Worm (Caenorhabditis elegans): ENCODE data around the gene hrpl-1.
A peak's percentile ranks its signal among the peaks of the same experiment; 100 is the strongest.

Gene hrpl-1

DNA sequence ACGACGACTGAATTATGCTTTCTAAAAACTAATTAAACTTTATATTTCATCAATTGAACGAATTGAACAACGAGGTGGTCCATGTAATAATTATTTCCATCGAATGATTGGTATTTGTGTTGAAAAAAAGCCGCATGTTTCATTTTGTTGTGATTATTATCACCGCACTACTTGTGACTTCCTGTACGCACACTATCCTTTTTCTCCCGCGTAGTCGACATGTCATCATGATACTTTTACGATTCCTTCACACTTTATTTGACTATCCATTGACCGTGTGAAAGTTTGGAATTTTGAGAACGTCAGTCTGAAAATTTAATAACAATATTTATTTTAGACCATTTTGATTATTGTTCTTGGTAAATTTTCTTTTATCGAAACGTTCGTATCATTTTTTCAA lies 29.1 kb downstream of the hrpl-1 start, which contains the start of gene F22D3.4 (continued):
- TF ChIP-seq nhr-42 (GFP tag; IDR thresholded peaks at IDR 0.05) (no peak), ceh-62 (tag; optimal IDR thresholded peaks at IDR 0.05) (no peak), php-3 (GFP tag; IDR thresholded peaks at IDR 0.05) (0 out of 2 replicates have a peak, but pooled peaks have one; percentile 12), arid-1 (GFP tag; conservative IDR thresholded peaks at IDR 0.05) (no peak), tra-1 (GFP tag; IDR thresholded peaks at IDR 0.05) (no peak)

DNA sequence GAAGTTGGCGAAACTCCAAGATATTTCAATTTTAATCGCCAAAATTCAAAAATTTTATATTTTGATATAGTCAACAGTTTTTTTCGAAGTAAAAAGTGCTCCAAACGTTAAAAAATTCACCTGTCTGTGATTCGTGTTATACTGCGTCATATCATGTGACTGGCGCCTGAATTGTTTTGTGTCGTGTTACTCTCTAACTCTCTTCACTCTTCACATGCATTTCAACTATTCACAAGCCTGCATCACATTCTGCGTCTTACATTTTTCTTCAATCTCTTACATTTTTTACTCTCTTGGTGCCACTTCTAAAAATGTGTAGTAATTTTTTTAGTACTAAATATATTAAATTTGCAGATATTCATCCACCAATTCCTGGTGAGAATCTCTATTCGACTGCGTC lies 29.9 kb downstream of the hrpl-1 start, which contains the start of gene flcn-1:
Gene flcn-1, plus strand, starts transcription at position 348 of the 400 bp plus-strand sequence.
- TF ChIP-seq mxl-2 (GFP tag; conservative IDR thresholded peaks at IDR 0.05) (no peak), unc-62 (GFP tag; optimal IDR thresholded peaks at IDR 0.05 in 1 of 2) (peak in 1 of 2 experiments; percentile 50), unc-62 (tag; optimal IDR thresholded peaks at IDR 0.05) (no peak), Y5F2A.4 (GFP tag; optimal IDR thresholded peaks at IDR 0.05) (no peak), php-3 (GFP tag; IDR thresholded peaks at IDR 0.05) (no peak), F10B5.3 (tag; optimal IDR thresholded peaks at IDR 0.05) (no peak), F26F4.8 (GFP tag; conservative IDR thresholded peaks at IDR 0.05) (no peak), nhr-111 (GFP tag; optimal IDR thresholded peaks at IDR 0.05) (no peak), ZK337.2 (GFP tag; IDR thresholded peaks at IDR 0.05) (no peak), F37D6.2 (tag; optimal IDR thresholded peaks at IDR 0.05) (no peak), daf-19 (GFP tag; conservative IDR thresholded peaks at IDR 0.05) (no peak), zip-11 (GFP tag; IDR thresholded peaks at IDR 0.05) (no peak), nhr-41 (GFP tag; IDR thresholded peaks at IDR 0.05) (no peak), dve-1 (tag; optimal IDR thresholded peaks at IDR 0.05; ENCODE audit: insufficient read depth) (peak; percentile 56), ztf-7 (tag; optimal IDR thresholded peaks at IDR 0.05) (peak; percentile 51), zfp-2 (tag; optimal IDR thresholded peaks at IDR 0.05) (no peak), attf-4 (tag; optimal IDR thresholded peaks at IDR 0.05) (no peak), jun-1 (tag; optimal IDR thresholded peaks at IDR 0.05) (no peak), zfp-3 (GFP tag; conservative IDR thresholded peaks at IDR 0.05) (no peak), mdt-29 (GFP tag; IDR thresholded peaks at IDR 0.05) (no peak), egl-27 (tag; optimal IDR thresholded peaks at IDR 0.05) (no peak), lin-15B (tag; optimal IDR thresholded peaks at IDR 0.05) (no peak), daf-16 (GFP tag; optimal IDR thresholded peaks at IDR 0.05) (no peak), daf-16 (tag; optimal IDR thresholded peaks at IDR 0.05) (peak; percentile 41), snpc-4 (tag; optimal IDR thresholded peaks at IDR 0.05) (no peak), sdz-12 (GFP tag; optimal IDR thresholded peaks at IDR 0.05) (no peak), ZK546.5 (tag; optimal IDR thresholded peaks at IDR 0.05) (no peak), zag-1 (tag; optimal IDR thresholded peaks at IDR 0.05) (no peak), nhr-28 (tag; optimal IDR thresholded peaks at IDR 0.05) (peak; percentile 33), tag-97 (GFP tag; IDR thresholded peaks at IDR 0.05) (no peak), ceh-28 (tag; optimal IDR thresholded peaks at IDR 0.05) (no peak), ceh-32 (tag; optimal IDR thresholded peaks at IDR 0.05; ENCODE audit: poor library complexity) (no peak), Y48G9A.11 (GFP tag; IDR thresholded peaks at IDR 0.05) (no peak), nhr-6 (tag; optimal IDR thresholded peaks at IDR 0.05) (no peak), pha-4 (GFP tag; IDR thresholded peaks at IDR 0.05) (no peak), pha-4 (tag; optimal IDR thresholded peaks at IDR 0.05) (peak; percentile 38), nhr-25 (tag; optimal IDR thresholded peaks at IDR 0.05; ENCODE audit: borderline replicate concordance, insufficient read depth) (no peak), set-16 (GFP tag; IDR thresholded peaks at IDR 0.05) (no peak), lim-7 (GFP tag; IDR thresholded peaks at IDR 0.05) (no peak), spr-1 (tag; optimal IDR thresholded peaks at IDR 0.05) (no peak), R02D3.7 (tag; optimal IDR thresholded peaks at IDR 0.05) (no peak), ctbp-1 (GFP tag; IDR thresholded peaks at IDR 0.05) (no peak), duxl-1 (tag; optimal IDR thresholded peaks at IDR 0.05; ENCODE audit: poor library complexity) (no peak), mdl-1 (tag; optimal IDR thresholded peaks at IDR 0.05) (peak in 1 of 2 experiments; percentile 34), mes-2 (tag; optimal IDR thresholded peaks at IDR 0.05; ENCODE audit: poor library complexity, severe bottlenecking) (peak; percentile 44), fos-1 (tag; optimal IDR thresholded peaks at IDR 0.05) (no peak), rbr-2 (tag; optimal IDR thresholded peaks at IDR 0.05) (peak; percentile 16)
